Worm (Caenorhabditis elegans): ENCODE data around the gene T14A8.2.

T14A8.2 gene

ce11 chrIV:7815683-7816183 lies 6.7 kb downstream of the T14A8.2 start, which contains the start of gene cdgs-1:
Gene cdgs-1 (minus strand): TSS chrIV:7815733.
- TF ChIP-seq ref-1 (GFP tag; conservative IDR thresholded peaks at IDR 0.05) (no peak), T22C8.4 (GFP tag; IDR thresholded peaks at IDR 0.05) (no peak), ztf-23 (GFP tag; IDR thresholded peaks at IDR 0.05) (no peak)

- TF ChIP-seq T22C8.4 (GFP tag; IDR thresholded peaks at IDR 0.05) (no peak), tab-1 (GFP tag; IDR thresholded peaks at IDR 0.05) (no peak), klf-2 (GFP tag; conservative IDR thresholded peaks at IDR 0.05) (no peak), flt-1 (GFP tag; IDR thresholded peaks at IDR 0.05) (no peak), ztf-23 (GFP tag; IDR thresholded peaks at IDR 0.05) (no peak), ref-1 (GFP tag; conservative IDR thresholded peaks at IDR 0.05) (no peak), ztf-29 (GFP tag; IDR thresholded peaks at IDR 0.05) (no peak)
Observed at ce11 chrIV:7812709-7813108, 9.7 kb downstream of the T14A8.2 start, which contains the start of gene zgpa-1. Gene zgpa-1 (minus strand): TSS chrIV:7812809.

ce11 chrIV:7808583-7808982 lies 13.8 kb downstream of the T14A8.2 start, which contains the start of gene C33H5.1:
Gene C33H5.1 (plus strand): TSS chrIV:7808912.
- TF ChIP-seq med-1 (GFP tag; optimal IDR thresholded peaks at IDR 0.05; ENCODE audit: insufficient read depth) (no peak), cog-1 (tag; optimal IDR thresholded peaks at IDR 0.05) (no peak), T22C8.4 (GFP tag; IDR thresholded peaks at IDR 0.05) (no peak), flt-1 (GFP tag; IDR thresholded peaks at IDR 0.05) (no peak), ztf-23 (GFP tag; IDR thresholded peaks at IDR 0.05) (no peak), tab-1 (GFP tag; IDR thresholded peaks at IDR 0.05) (no peak), ref-1 (GFP tag; conservative IDR thresholded peaks at IDR 0.05) (no peak), ztf-29 (GFP tag; IDR thresholded peaks at IDR 0.05) (no peak)

ce11 chrIV:7804740-7805139 lies 17.7 kb downstream of the T14A8.2 start, which contains the start of gene C33H5.2:
Gene C33H5.2 (plus strand): TSS chrIV:7805040.
- TF ChIP-seq klf-2 (GFP tag; conservative IDR thresholded peaks at IDR 0.05) (no peak), ref-1 (GFP tag; conservative IDR thresholded peaks at IDR 0.05) (no peak), med-1 (GFP tag; optimal IDR thresholded peaks at IDR 0.05; ENCODE audit: insufficient read depth) (no peak), tab-1 (GFP tag; IDR thresholded peaks at IDR 0.05) (no peak), cog-1 (tag; optimal IDR thresholded peaks at IDR 0.05) (no peak), T22C8.4 (GFP tag; IDR thresholded peaks at IDR 0.05) (no peak)

ce11 chrIV:7803250-7803649 lies 19.2 kb downstream of the T14A8.2 start, which contains the start of gene C33H5.16:
Gene C33H5.16 (minus strand): TSS chrIV:7803350.
- TF ChIP-seq flt-1 (GFP tag; IDR thresholded peaks at IDR 0.05) (no peak), T22C8.4 (GFP tag; IDR thresholded peaks at IDR 0.05) (no peak), ztf-29 (GFP tag; IDR thresholded peaks at IDR 0.05) (no peak), med-1 (GFP tag; optimal IDR thresholded peaks at IDR 0.05; ENCODE audit: insufficient read depth) (no peak), klf-2 (GFP tag; conservative IDR thresholded peaks at IDR 0.05) (no peak), ztf-23 (GFP tag; IDR thresholded peaks at IDR 0.05) (no peak), ref-1 (GFP tag; conservative IDR thresholded peaks at IDR 0.05) (no peak), tab-1 (GFP tag; IDR thresholded peaks at IDR 0.05) (no peak), cog-1 (tag; optimal IDR thresholded peaks at IDR 0.05) (no peak)

- TF ChIP-seq tab-1 (GFP tag; IDR thresholded peaks at IDR 0.05) (no peak), ref-1 (GFP tag; conservative IDR thresholded peaks at IDR 0.05) (no peak), med-1 (GFP tag; optimal IDR thresholded peaks at IDR 0.05; ENCODE audit: insufficient read depth) (no peak), cog-1 (tag; optimal IDR thresholded peaks at IDR 0.05) (no peak), ztf-23 (GFP tag; IDR thresholded peaks at IDR 0.05) (no peak), T22C8.4 (GFP tag; IDR thresholded peaks at IDR 0.05) (no peak), klf-2 (GFP tag; conservative IDR thresholded peaks at IDR 0.05) (no peak), ztf-29 (GFP tag; IDR thresholded peaks at IDR 0.05) (no peak), flt-1 (GFP tag; IDR thresholded peaks at IDR 0.05) (no peak)
Observed at ce11 chrIV:7800338-7800737, 22.1 kb downstream of the T14A8.2 start.

ce11 chrIV:7796432-7797113 lies 25.9 kb downstream of the T14A8.2 start, which contains the start of gene sgo-1:
Gene sgo-1 (minus strand): TSS chrIV:7796482.
- TF ChIP-seq med-1 (GFP tag; optimal IDR thresholded peaks at IDR 0.05; ENCODE audit: insufficient read depth) (no peak), T22C8.4 (GFP tag; IDR thresholded peaks at IDR 0.05) (no peak), cog-1 (tag; optimal IDR thresholded peaks at IDR 0.05) (no peak), klf-2 (GFP tag; conservative IDR thresholded peaks at IDR 0.05) (no peak), ref-1 (GFP tag; conservative IDR thresholded peaks at IDR 0.05) (no peak), flt-1 (GFP tag; IDR thresholded peaks at IDR 0.05) (no peak), ztf-29 (GFP tag; IDR thresholded peaks at IDR 0.05) (no peak), ztf-23 (GFP tag; IDR thresholded peaks at IDR 0.05) (no peak), tab-1 (GFP tag; IDR thresholded peaks at IDR 0.05) (no peak)

- no peak for TF ChIP-seq ztf-29 (GFP tag; IDR thresholded peaks at IDR 0.05)
- no peak for TF ChIP-seq med-1 (GFP tag; optimal IDR thresholded peaks at IDR 0.05; ENCODE audit: insufficient read depth)
- TF ChIP-seq ref-1 (GFP tag; conservative IDR thresholded peaks at IDR 0.05) = no peak
- no peak for TF ChIP-seq tab-1 (GFP tag; IDR thresholded peaks at IDR 0.05)
- no peak for TF ChIP-seq flt-1 (GFP tag; IDR thresholded peaks at IDR 0.05)
- TF ChIP-seq cog-1 (tag; optimal IDR thresholded peaks at IDR 0.05) = no peak
- TF ChIP-seq T22C8.4 (GFP tag; IDR thresholded peaks at IDR 0.05) = no peak
- no peak for TF ChIP-seq ztf-23 (GFP tag; IDR thresholded peaks at IDR 0.05)
- TF ChIP-seq klf-2 (GFP tag; conservative IDR thresholded peaks at IDR 0.05) = no peak
Observed at ce11 chrIV:7794709-7795108, 27.7 kb downstream of the T14A8.2 start, which contains the start of gene ntp-1. Gene ntp-1 (minus strand): TSS chrIV:7794809.

ce11 chrIV:7791821-7792446 lies 30.5 kb downstream of the T14A8.2 start, which contains the start of gene C33H5.13:
Gene C33H5.13 (minus strand): TSS chrIV:7792263.
- TF ChIP-seq tab-1 (GFP tag; IDR thresholded peaks at IDR 0.05) (no peak), cog-1 (tag; optimal IDR thresholded peaks at IDR 0.05) (no peak), klf-2 (GFP tag; conservative IDR thresholded peaks at IDR 0.05) (no peak), ztf-29 (GFP tag; IDR thresholded peaks at IDR 0.05) (no peak), flt-1 (GFP tag; IDR thresholded peaks at IDR 0.05) (no peak), med-1 (GFP tag; optimal IDR thresholded peaks at IDR 0.05; ENCODE audit: insufficient read depth) (no peak), ref-1 (GFP tag; conservative IDR thresholded peaks at IDR 0.05) (no peak), T22C8.4 (GFP tag; IDR thresholded peaks at IDR 0.05) (no peak), ztf-23 (GFP tag; IDR thresholded peaks at IDR 0.05) (no peak)
